Worm (Caenorhabditis elegans): ENCODE results near the gene T01C4.8.
A peak's percentile ranks its signal among the peaks of the same experiment; 100 is the strongest.

DNA sequence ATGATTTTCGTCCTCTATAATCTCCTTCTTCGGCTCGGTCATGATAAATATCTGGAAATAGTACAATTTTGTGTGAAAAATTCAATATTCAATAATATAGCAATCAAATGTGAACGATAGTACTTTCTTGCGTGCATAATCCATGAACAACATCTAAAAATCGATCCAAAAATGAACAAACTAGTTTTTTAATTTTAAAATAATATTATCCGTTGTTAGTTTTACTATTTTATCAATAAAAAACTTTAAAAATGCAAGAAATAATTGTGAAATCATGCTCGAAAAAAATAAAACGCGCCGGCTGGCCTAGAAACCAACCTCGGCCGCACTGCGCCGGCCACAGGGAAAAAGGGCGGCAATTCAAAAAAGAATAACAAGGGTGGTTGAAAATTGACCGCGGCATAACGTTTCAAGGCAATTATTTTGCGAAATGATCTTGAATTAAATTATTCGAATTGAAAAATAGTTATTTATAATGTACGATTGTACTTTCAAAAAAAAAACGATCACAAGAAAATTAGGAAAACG lies 44.7 kb downstream of the T01C4.8 start, which contains the start of gene mys-1:
- TF ChIP-seq dao-5 (tag; optimal IDR thresholded peaks at IDR 0.05) (no peak), W03F9.2 (tag; optimal IDR thresholded peaks at IDR 0.05) (peak; percentile 55), him-1 (tag; optimal IDR thresholded peaks at IDR 0.05) (peak; percentile 0)

All from whole organism, L4/young adult.